Worm (Caenorhabditis elegans) whole organism, L4/young adult: ENCODE measurements around the gene kmo-1.

Source experiments
- W03F9.2 ChIP-seq: fragments of 150-350 bp; optimal IDR thresholded peaks from 2 replicates; lab custom pipeline; 2014; ENCODE audit warnings: missing biosample characterization, missing genetic modification characterization
- dao-5 ChIP-seq: sonication (generic microtip); optimal IDR thresholded peaks from 2 replicates; lab custom pipeline; 2016; ENCODE audit warnings: missing genotype, missing genetic modification characterization, moderate library complexity, missing compliant biosample characterization
- him-1 ChIP-seq: sonication (generic microtip); optimal IDR thresholded peaks from 2 replicates; lab custom pipeline; 2016; ENCODE audit warnings: missing genotype, missing genetic modification reagents, missing genetic modification characterization, missing compliant biosample characterization

DNA sequence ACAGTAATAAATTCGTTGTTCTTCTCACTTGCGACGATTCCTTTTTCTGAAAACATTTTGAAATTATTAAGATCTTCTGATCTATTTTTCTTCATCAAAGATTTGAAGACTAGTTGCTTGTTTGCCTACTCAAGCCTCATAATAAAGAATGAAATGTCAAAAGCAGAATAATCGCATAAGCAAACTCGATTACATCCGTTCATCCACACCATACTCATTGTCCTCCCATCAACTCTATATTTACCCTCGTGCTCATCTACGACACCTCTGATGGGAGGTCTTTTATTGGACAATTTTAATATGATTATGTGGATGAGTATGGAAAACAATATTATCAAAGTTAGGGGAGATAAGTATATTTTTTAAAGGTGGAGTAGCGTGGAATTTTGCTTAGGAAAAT, 36.5 kb downstream of the kmo-1 start:
- TF ChIP-seq W03F9.2 (tag; lab: Kevin White, UChicago): no peak
- TF ChIP-seq him-1 (tag; lab: Kevin White, UChicago): no peak
- TF ChIP-seq dao-5 (tag; lab: Kevin White, UChicago): no peak
